Worm (Caenorhabditis elegans): ENCODE results near the gene srx-133.

Gene srx-133

DNA sequence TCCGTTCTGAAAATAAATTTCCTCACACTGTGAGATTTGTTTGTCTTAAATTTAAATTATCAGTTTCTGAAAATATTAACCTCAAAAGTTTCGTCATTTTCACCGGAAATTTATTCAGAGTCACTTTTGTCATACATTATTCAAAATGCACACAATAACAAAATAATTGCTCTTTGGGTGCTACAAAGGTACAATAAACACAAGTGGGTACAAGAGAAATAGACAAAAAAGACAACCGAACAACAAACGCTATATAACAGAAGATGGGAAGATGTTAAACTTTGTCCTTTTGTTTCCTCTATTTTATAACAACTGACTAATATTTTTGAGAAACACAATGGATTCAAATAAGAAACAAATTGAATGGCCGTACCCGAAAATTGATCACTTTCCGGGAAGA lies 21.1 kb downstream of the srx-133 start:
- TF ChIP-seq elt-3 (tag; optimal IDR thresholded peaks at IDR 0.05) (no peak), nhr-11 (tag; optimal IDR thresholded peaks at IDR 0.05) (peak; percentile 46)

ce11 chrV:13872895-13873294 lies 24.4 kb downstream of the srx-133 start, which contains the start of gene cpt-5:
Gene cpt-5 (plus strand): TSS chrV:13873195.
- TF ChIP-seq peb-1 (tag; optimal IDR thresholded peaks at IDR 0.05) = no peak
- TF ChIP-seq nhr-129 (tag; optimal IDR thresholded peaks at IDR 0.05) = no peak

- TF ChIP-seq lin-11 (tag; optimal IDR thresholded peaks at IDR 0.05) (no peak), lsy-2 (tag; optimal IDR thresholded peaks at IDR 0.05) (no peak), nhr-77 (tag; optimal IDR thresholded peaks at IDR 0.05) (no peak), R02D3.7 (tag; optimal IDR thresholded peaks at IDR 0.05) (no peak), crh-2 (tag; optimal IDR thresholded peaks at IDR 0.05) (no peak), nhr-25 (tag; optimal IDR thresholded peaks at IDR 0.05) (no peak)
Observed at ce11 chrV:13873323-13873722, 24.8 kb downstream of the srx-133 start.

ce11 chrV:13876529-13876928 lies 28.1 kb downstream of the srx-133 start, which contains the start of gene T22G5.1:
Gene T22G5.1 (plus strand): TSS chrV:13876829.
- TF ChIP-seq ceh-82 (tag; optimal IDR thresholded peaks at IDR 0.05) (no peak), alr-1 (tag; optimal IDR thresholded peaks at IDR 0.05) (no peak), lin-13 (GFP tag; optimal IDR thresholded peaks at IDR 0.05) (no peak), nhr-237 (tag; optimal IDR thresholded peaks at IDR 0.05) (no peak), F13H6.1 (tag; optimal IDR thresholded peaks at IDR 0.05) (no peak), Y55F3AM.14 (GFP tag; optimal IDR thresholded peaks at IDR 0.05) (no peak), nhr-12 (tag; optimal IDR thresholded peaks at IDR 0.05) (no peak)

ce11 chrV:13878226-13878625 lies 29.7 kb downstream of the srx-133 start:
- TF ChIP-seq sma-3 (GFP tag; optimal IDR thresholded peaks at IDR 0.05) (peak; percentile 25), ztf-4 (tag; optimal IDR thresholded peaks at IDR 0.05) (no peak), ztf-1 (GFP tag; conservative IDR thresholded peaks at IDR 0.05) (no peak), unc-39 (tag; optimal IDR thresholded peaks at IDR 0.05) (no peak), gmeb-1 (tag; optimal IDR thresholded peaks at IDR 0.05) (peak; percentile 7), nhr-77 (tag; optimal IDR thresholded peaks at IDR 0.05) (no peak), unc-62 (GFP tag; optimal IDR thresholded peaks at IDR 0.05) (no peak), crh-2 (tag; optimal IDR thresholded peaks at IDR 0.05) (peak; percentile 37), mdl-1 (tag; optimal IDR thresholded peaks at IDR 0.05) (no peak), peb-1 (tag; optimal IDR thresholded peaks at IDR 0.05) (no peak), elt-1 (tag; optimal IDR thresholded peaks at IDR 0.05) (no peak), lin-11 (tag; optimal IDR thresholded peaks at IDR 0.05) (no peak), C34F6.9 (tag; optimal IDR thresholded peaks at IDR 0.05) (no peak), blmp-1 (tag; optimal IDR thresholded peaks at IDR 0.05; ENCODE audit: insufficient read depth) (no peak), nhr-12 (tag; optimal IDR thresholded peaks at IDR 0.05) (no peak), lin-39 (tag; optimal IDR thresholded peaks at IDR 0.05) (no peak), zag-1 (tag; optimal IDR thresholded peaks at IDR 0.05) (no peak), nhr-23 (tag; optimal IDR thresholded peaks at IDR 0.05) (no peak), elt-3 (tag; optimal IDR thresholded peaks at IDR 0.05) (no peak), egl-27 (tag; optimal IDR thresholded peaks at IDR 0.05) (no peak), sma-9 (GFP tag; optimal IDR thresholded peaks at IDR 0.05) (peak; percentile 71), sma-9 (tag; optimal IDR thresholded peaks at IDR 0.05) (no peak), alr-1 (tag; optimal IDR thresholded peaks at IDR 0.05) (no peak), skn-1 (tag; optimal IDR thresholded peaks at IDR 0.05) (no peak), fos-1 (tag; optimal IDR thresholded peaks at IDR 0.05) (peak; percentile 63), nhr-11 (tag; optimal IDR thresholded peaks at IDR 0.05) (no peak), ceh-16 (tag; optimal IDR thresholded peaks at IDR 0.05) (no peak), nhr-25 (tag; optimal IDR thresholded peaks at IDR 0.05) (peak; percentile 30)
